Worm (Caenorhabditis elegans): ENCODE measurements around the gene F38A6.5.
A peak's percentile ranks its signal among the peaks of the same experiment; 100 is the strongest.

F38A6.5 gene

ce11 chrV:20778257-20778697 lies 4.7 kb upstream of the F38A6.5 start (continued):
- no peak for TF ChIP-seq daf-8 (GFP tag; IDR thresholded peaks at IDR 0.05)
- TF ChIP-seq lin-38 (GFP tag; IDR thresholded peaks at IDR 0.05), result peak; percentile 65
- peak; percentile 82 for TF ChIP-seq pha-4 (GFP tag; IDR thresholded peaks at IDR 0.05)
- peak; percentile 100 for TF ChIP-seq pha-4 (tag; optimal IDR thresholded peaks at IDR 0.05)
- TF ChIP-seq unc-39 (tag; optimal IDR thresholded peaks at IDR 0.05), result no peak
- peak; percentile 69 for TF ChIP-seq ces-1 (GFP tag; optimal IDR thresholded peaks at IDR 0.05)
- no peak for TF ChIP-seq ceh-62 (tag; optimal IDR thresholded peaks at IDR 0.05)
- TF ChIP-seq lin-15B (tag; optimal IDR thresholded peaks at IDR 0.05), result no peak
- TF ChIP-seq daf-19 (GFP tag; conservative IDR thresholded peaks at IDR 0.05), result peak; percentile 66; the same call in 1 of the 2 replicates
- peak; percentile 77 for TF ChIP-seq nhr-10 (tag; optimal IDR thresholded peaks at IDR 0.05)
- TF ChIP-seq ceh-82 (tag; optimal IDR thresholded peaks at IDR 0.05), result no peak
- TF ChIP-seq nhr-237 (tag; optimal IDR thresholded peaks at IDR 0.05), result no peak
- peak; percentile 93 for TF ChIP-seq egl-43 (GFP tag; IDR thresholded peaks at IDR 0.05)
- peak; percentile 8 for TF ChIP-seq unc-130 (GFP tag; optimal IDR thresholded peaks at IDR 0.05)
- TF ChIP-seq ZK337.2 (GFP tag; IDR thresholded peaks at IDR 0.05), result no peak
- peak; percentile 97 for TF ChIP-seq hmg-1.1 (GFP tag; IDR thresholded peaks at IDR 0.05)
- TF ChIP-seq duxl-1 (tag; optimal IDR thresholded peaks at IDR 0.05; ENCODE audit: poor library complexity), result peak; percentile 83
- peak; percentile 40 for TF ChIP-seq ztf-7 (tag; optimal IDR thresholded peaks at IDR 0.05)
- peak; percentile 96 for TF ChIP-seq ctbp-1 (GFP tag; IDR thresholded peaks at IDR 0.05)
- peak; percentile 20; the same call in 1 of the 2 replicates for TF ChIP-seq lim-7 (GFP tag; IDR thresholded peaks at IDR 0.05)
- TF ChIP-seq set-16 (GFP tag; IDR thresholded peaks at IDR 0.05), result peak; percentile 76
- TF ChIP-seq F37D6.2 (tag; optimal IDR thresholded peaks at IDR 0.05), result peak; percentile 89
- TF ChIP-seq unc-62 (GFP tag; optimal IDR thresholded peaks at IDR 0.05 in 1 of 2), result peak in 1 of 2 experiments; percentile 100
- no peak for TF ChIP-seq unc-62 (tag; optimal IDR thresholded peaks at IDR 0.05)
- peak; percentile 95 for TF ChIP-seq fkh-10 (GFP tag; optimal IDR thresholded peaks at IDR 0.05)
- peak; percentile 98 for TF ChIP-seq hlh-11 (tag; optimal IDR thresholded peaks at IDR 0.05)
- TF ChIP-seq daf-16 (GFP tag; optimal IDR thresholded peaks at IDR 0.05), result peak; percentile 80 to 84
- peak; percentile 72 for TF ChIP-seq daf-16 (tag; optimal IDR thresholded peaks at IDR 0.05)
- TF ChIP-seq lin-13 (GFP tag; optimal IDR thresholded peaks at IDR 0.05), result peak; percentile 44
- peak; percentile 87 for TF ChIP-seq mes-2 (tag; optimal IDR thresholded peaks at IDR 0.05; ENCODE audit: poor library complexity, severe bottlenecking)
- peak; percentile 97 for TF ChIP-seq nhr-48 (tag; optimal IDR thresholded peaks at IDR 0.05)
- peak; percentile 26; the same call in 1 of the 2 replicates for TF ChIP-seq D1046.2 (GFP tag; IDR thresholded peaks at IDR 0.05)
- peak; percentile 89 to 99 for TF ChIP-seq mdl-1 (tag; optimal IDR thresholded peaks at IDR 0.05)
- TF ChIP-seq hif-1 (tag; optimal IDR thresholded peaks at IDR 0.05), result peak; percentile 83 to 97
- TF ChIP-seq php-3 (GFP tag; IDR thresholded peaks at IDR 0.05), result peak; percentile 72
- no peak for TF ChIP-seq tag-97 (GFP tag; IDR thresholded peaks at IDR 0.05)
- TF ChIP-seq ceh-20 (GFP tag; IDR thresholded peaks at IDR 0.05), result peak; percentile 93; the same call in 1 of the 2 replicates
- TF ChIP-seq ama-1 (optimal IDR thresholded peaks at IDR 0.05), result peak; percentile 5
- peak; percentile 87 for TF ChIP-seq nhr-77 (tag; optimal IDR thresholded peaks at IDR 0.05)
- TF ChIP-seq spr-3 (GFP tag; optimal IDR thresholded peaks at IDR 0.05), result peak; percentile 52
- no peak for TF ChIP-seq Y48G9A.11 (GFP tag; IDR thresholded peaks at IDR 0.05)
- peak; percentile 64; the same call in 1 of the 2 replicates for TF ChIP-seq vab-7 (GFP tag; IDR thresholded peaks at IDR 0.05)
- TF ChIP-seq madf-5 (GFP tag; IDR thresholded peaks at IDR 0.05), result no peak
- peak; percentile 100 for TF ChIP-seq aha-1 (tag)
- peak; percentile 99 for TF ChIP-seq mxl-3 (GFP tag; optimal IDR thresholded peaks at IDR 0.05)
- TF ChIP-seq jun-1 (tag; optimal IDR thresholded peaks at IDR 0.05), result peak; percentile 90
- no peak for TF ChIP-seq egl-27 (tag; optimal IDR thresholded peaks at IDR 0.05)
- no peak for TF ChIP-seq lin-39 (tag; optimal IDR thresholded peaks at IDR 0.05)
- 0 out of 2 replicates have a peak, but pooled peaks have one; percentile 49 for TF ChIP-seq snpc-1.2 (GFP tag; IDR thresholded peaks at IDR 0.05)
- TF ChIP-seq arid-1 (GFP tag; conservative IDR thresholded peaks at IDR 0.05), result peak; percentile 83
- TF ChIP-seq nhr-41 (GFP tag; IDR thresholded peaks at IDR 0.05), result peak; percentile 72; the same call in 1 of the 2 replicates
- peak; percentile 95 for TF ChIP-seq mep-1 (tag; optimal IDR thresholded peaks at IDR 0.05)

All from whole organism, L4 larva.